Fruit fly (Drosophila melanogaster): ENCODE data around the gene CG8675.

Gene CG8675

dm6 chrX:17294979-17295378, 45.7 kb upstream of the CG8675 start:
- TF ChIP-seq lola (GFP tag; optimal IDR thresholded peaks at IDR 0.05) (no peak), Abd-B (GFP tag; optimal IDR thresholded peaks at IDR 0.05) (no peak), CG32264 (GFP tag; optimal IDR thresholded peaks at IDR 0.05) (no peak), fru (GFP tag; optimal IDR thresholded peaks at IDR 0.05) (peak; percentile 43), ey (GFP tag; optimal IDR thresholded peaks at IDR 0.05) (peak; percentile 13), Vsx2 (GFP tag; optimal IDR thresholded peaks at IDR 0.05; ENCODE audit: partially characterized antibody) (no peak), dsf (GFP tag; optimal IDR thresholded peaks at IDR 0.05; ENCODE audit: borderline replicate concordance) (no peak), usp (GFP tag; optimal IDR thresholded peaks at IDR 0.05) (no peak), tai (GFP tag; optimal IDR thresholded peaks at IDR 0.05) (peak; percentile 9), Myc (optimal IDR thresholded peaks at IDR 0.05) (no peak), woc (GFP tag; optimal IDR thresholded peaks at IDR 0.05) (peak; percentile 25), Hr78 (GFP tag; optimal IDR thresholded peaks at IDR 0.05) (no peak), Mio (GFP tag; optimal IDR thresholded peaks at IDR 0.05) (no peak), h (GFP tag; optimal IDR thresholded peaks at IDR 0.05) (no peak), foxo (GFP tag; optimal IDR thresholded peaks at IDR 0.05) (peak in 1 of 2 experiments; percentile 39)

DNA sequence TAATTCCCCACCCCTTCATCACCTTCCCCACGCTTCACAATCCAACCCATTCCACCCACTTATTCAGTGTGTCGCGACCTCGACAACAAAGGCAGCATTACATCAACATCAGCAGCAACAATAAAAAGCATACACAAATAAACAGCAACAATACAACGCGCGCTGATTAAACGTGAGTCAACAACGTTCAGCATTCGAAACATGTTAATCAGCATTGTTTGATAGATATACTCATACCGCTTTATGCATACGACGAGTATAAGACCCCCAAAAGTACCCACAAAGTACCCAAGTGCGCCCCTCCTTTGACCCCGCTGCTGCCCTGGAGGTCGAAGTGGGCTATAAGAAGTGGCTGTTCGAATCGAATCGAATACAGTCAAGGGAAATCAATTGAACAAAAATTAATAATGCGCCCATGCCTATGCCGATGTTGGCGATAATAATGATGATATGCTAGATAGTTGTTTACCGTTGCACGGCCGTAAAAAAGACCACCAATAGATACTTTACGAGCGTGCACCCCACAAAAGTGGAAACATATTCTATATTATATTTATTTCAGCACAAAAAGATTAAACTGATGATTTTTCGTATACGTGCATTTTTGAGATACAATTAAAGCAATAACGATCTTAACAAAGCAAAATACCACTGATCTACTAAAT, 45.0 kb upstream of the CG8675 start:
- TF ChIP-seq dmrt93B (GFP tag; optimal IDR thresholded peaks at IDR 0.05), result no peak
- TF ChIP-seq dsf (GFP tag; optimal IDR thresholded peaks at IDR 0.05; ENCODE audit: borderline replicate concordance), result no peak
- TF ChIP-seq HLH106 (tag; optimal IDR thresholded peaks at IDR 0.05), result no peak
- TF ChIP-seq Rel (GFP tag; optimal IDR thresholded peaks at IDR 0.05), result no peak
- peak; percentile 19 for TF ChIP-seq Rel (tag; optimal IDR thresholded peaks at IDR 0.05)
- TF ChIP-seq Mio (GFP tag; optimal IDR thresholded peaks at IDR 0.05), result no peak
- TF ChIP-seq Jra (GFP tag; optimal IDR thresholded peaks at IDR 0.05), result no peak

dm6 chrX:17293385-17293784, 44.1 kb upstream of the CG8675 start:
- TF ChIP-seq HLH106 (tag; optimal IDR thresholded peaks at IDR 0.05), result peak; percentile 45
- TF ChIP-seq Rel (GFP tag; optimal IDR thresholded peaks at IDR 0.05), result no peak
- no peak for TF ChIP-seq Rel (tag; optimal IDR thresholded peaks at IDR 0.05)
- no peak for TF ChIP-seq dmrt93B (GFP tag; optimal IDR thresholded peaks at IDR 0.05)
- peak in 1 of 2 experiments; percentile 36 for TF ChIP-seq foxo (GFP tag; optimal IDR thresholded peaks at IDR 0.05)
- TF ChIP-seq rgr (GFP tag; optimal IDR thresholded peaks at IDR 0.05), result no peak
- no peak for TF ChIP-seq CG9705 (GFP tag; optimal IDR thresholded peaks at IDR 0.05)
- no peak for TF ChIP-seq jim (GFP tag; optimal IDR thresholded peaks at IDR 0.05)
- peak; percentile 1 for TF ChIP-seq Hnf4 (GFP tag; optimal IDR thresholded peaks at IDR 0.05)
- peak; percentile 3 for TF ChIP-seq sv (GFP tag; optimal IDR thresholded peaks at IDR 0.05)
- peak; percentile 36 for TF ChIP-seq OdsH (GFP tag; optimal IDR thresholded peaks at IDR 0.05)
- no peak for TF ChIP-seq CG32264 (GFP tag; optimal IDR thresholded peaks at IDR 0.05)
- TF ChIP-seq pan (optimal IDR thresholded peaks at IDR 0.05), result no peak
- TF ChIP-seq Mio (GFP tag; optimal IDR thresholded peaks at IDR 0.05), result no peak
- no peak for TF ChIP-seq h (GFP tag; optimal IDR thresholded peaks at IDR 0.05)
- TF ChIP-seq Hr83 (GFP tag; optimal IDR thresholded peaks at IDR 0.05; ENCODE audit: poor library complexity, severe bottlenecking), result no peak
- TF ChIP-seq Myc (optimal IDR thresholded peaks at IDR 0.05), result no peak

DNA sequence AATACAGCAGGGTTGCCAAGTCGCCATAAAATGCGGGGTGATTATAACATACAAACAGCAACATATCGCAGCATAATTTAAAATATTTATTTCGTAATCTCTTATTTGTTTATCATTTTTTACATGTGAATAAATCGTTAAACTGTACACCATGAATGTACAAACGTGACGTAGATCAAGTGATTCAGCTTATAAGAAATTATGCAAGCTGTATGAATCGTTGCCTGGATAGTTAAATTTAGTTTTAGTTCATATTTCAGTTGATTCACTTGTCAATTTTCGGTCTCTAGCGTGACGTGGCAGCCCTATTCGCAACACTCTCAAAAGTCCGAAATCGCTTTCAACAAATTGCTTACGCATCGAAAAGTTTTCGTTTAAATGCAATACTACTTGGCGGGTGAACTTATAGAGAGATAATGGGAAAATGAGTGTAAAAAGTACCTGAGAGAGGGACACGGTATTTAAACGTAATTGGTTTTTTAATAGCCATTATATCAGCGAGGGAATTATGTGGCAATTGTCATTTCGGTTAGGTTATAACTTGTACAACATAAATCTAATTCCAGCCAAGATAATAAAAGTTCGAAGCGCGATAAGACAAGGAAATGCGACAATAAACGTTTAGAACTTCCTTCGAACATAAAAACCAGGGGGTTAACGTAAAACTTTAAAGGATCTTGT, 42.9 kb upstream of the CG8675 start:
- TF ChIP-seq woc (GFP tag; optimal IDR thresholded peaks at IDR 0.05) (no peak), Mio (GFP tag; optimal IDR thresholded peaks at IDR 0.05) (no peak), GATAd (GFP tag; optimal IDR thresholded peaks at IDR 0.05) (no peak), dsf (GFP tag; optimal IDR thresholded peaks at IDR 0.05; ENCODE audit: borderline replicate concordance) (no peak), Hnf4 (GFP tag; optimal IDR thresholded peaks at IDR 0.05) (peak; percentile 66), Sp1 (GFP tag; optimal IDR thresholded peaks at IDR 0.05) (peak; percentile 70), CG9705 (GFP tag; optimal IDR thresholded peaks at IDR 0.05) (peak; percentile 21), Jra (GFP tag; optimal IDR thresholded peaks at IDR 0.05) (peak; percentile 15), fru (GFP tag; optimal IDR thresholded peaks at IDR 0.05) (peak; percentile 71), pan (optimal IDR thresholded peaks at IDR 0.05) (no peak), br (GFP tag; optimal IDR thresholded peaks at IDR 0.05) (peak; percentile 77), Hr78 (GFP tag; optimal IDR thresholded peaks at IDR 0.05) (no peak), Dif (GFP tag; optimal IDR thresholded peaks at IDR 0.05; ENCODE audit: partially characterized antibody) (no peak), Vsx2 (GFP tag; optimal IDR thresholded peaks at IDR 0.05; ENCODE audit: partially characterized antibody) (no peak), psq (GFP tag; optimal IDR thresholded peaks at IDR 0.05) (peak; percentile 47), sv (GFP tag; optimal IDR thresholded peaks at IDR 0.05) (no peak), h (GFP tag; optimal IDR thresholded peaks at IDR 0.05) (peak; percentile 75), Myc (optimal IDR thresholded peaks at IDR 0.05) (no peak), Hr83 (GFP tag; optimal IDR thresholded peaks at IDR 0.05; ENCODE audit: poor library complexity, severe bottlenecking) (no peak), rgr (GFP tag; optimal IDR thresholded peaks at IDR 0.05) (peak; percentile 75), dl (GFP tag; optimal IDR thresholded peaks at IDR 0.05; ENCODE audit: insufficient read depth in 1 of 2, partially characterized antibody in 2 of 2) (no peak), tai (GFP tag; optimal IDR thresholded peaks at IDR 0.05) (no peak), Dfd (GFP tag; optimal IDR thresholded peaks at IDR 0.05) (no peak), usp (GFP tag; optimal IDR thresholded peaks at IDR 0.05) (no peak), brk (GFP tag; optimal IDR thresholded peaks at IDR 0.05) (peak; percentile 1), sage (GFP tag; optimal IDR thresholded peaks at IDR 0.05) (peak; percentile 0), foxo (GFP tag; optimal IDR thresholded peaks at IDR 0.05) (peak; percentile 5 to 80), HLH106 (tag; optimal IDR thresholded peaks at IDR 0.05) (peak; percentile 77), ey (GFP tag; optimal IDR thresholded peaks at IDR 0.05) (peak; percentile 62), lola (GFP tag; optimal IDR thresholded peaks at IDR 0.05) (no peak), dmrt93B (GFP tag; optimal IDR thresholded peaks at IDR 0.05) (peak; percentile 45), Abd-B (GFP tag; optimal IDR thresholded peaks at IDR 0.05) (no peak), OdsH (GFP tag; optimal IDR thresholded peaks at IDR 0.05) (peak; percentile 50)

All from whole organism, wandering third instar larva.